Fruit fly (Drosophila melanogaster) whole organism, pupa: ENCODE data around the gene CG42869.
A peak's percentile ranks its signal among the peaks of the same experiment; 100 is the strongest.

Source experiments
- CG12605 ChIP-seq: fragments of 200-800 bp; sonication (Bioruptor generic); IDR thresholded peaks from 2 replicates; pipeline ENCODE4 v1.3.6; 2022; ENCODE audit warnings: missing biosample characterization, missing genetic modification characterization
- CG14655 ChIP-seq: fragments of 200-800 bp; sonication (Bioruptor generic); optimal IDR thresholded peaks from 3 replicates; lab custom pipeline; 2017; ENCODE audit warnings: mild to moderate bottlenecking, missing biosample characterization, missing genetic modification reagents, missing genetic modification characterization
- CG17806 ChIP-seq: fragments of 200-800 bp; sonication (Bioruptor generic); optimal IDR thresholded peaks from 2 replicates; lab custom pipeline; 2018; ENCODE audit warnings: missing biosample characterization, mild to moderate bottlenecking, missing genetic modification characterization, moderate library complexity
- CG32121 ChIP-seq: fragments of 200-800 bp; sonication (Bioruptor generic); IDR thresholded peaks from 2 replicates; pipeline ENCODE4 v1.3.6; 2022; ENCODE audit warnings: missing biosample characterization, missing genetic modification characterization
- CG34367 ChIP-seq: fragments of 200-800 bp; sonication (Bioruptor generic); optimal IDR thresholded peaks from 2 replicates; lab custom pipeline; 2018; ENCODE audit warnings: missing biosample characterization, mild to moderate bottlenecking, missing genetic modification characterization
- CG8159 ChIP-seq: fragments of 200-800 bp; sonication (Bioruptor generic); optimal IDR thresholded peaks from 3 replicates; lab custom pipeline; 2018; ENCODE audit warnings: missing biosample characterization, mild to moderate bottlenecking, missing genetic modification characterization, moderate library complexity
- CG8301 ChIP-seq: fragments of 200-800 bp; sonication (Bioruptor generic); optimal IDR thresholded peaks from 2 replicates; lab custom pipeline; 2018; ENCODE audit warnings: missing biosample characterization, mild to moderate bottlenecking, missing genetic modification characterization
- CG9948 ChIP-seq: fragments of 200-800 bp; sonication (Bioruptor generic); optimal IDR thresholded peaks from 2 replicates; lab custom pipeline; 2018; ENCODE audit warnings: missing biosample characterization, mild to moderate bottlenecking, missing genetic modification characterization, moderate library complexity
- D1 ChIP-seq: fragments of 200-800 bp; sonication (Bioruptor generic); optimal IDR thresholded peaks from 2 replicates; lab custom pipeline; 2018; ENCODE audit warnings: missing biosample characterization, mild to moderate bottlenecking, missing genetic modification characterization, moderate library complexity
- EcR ChIP-seq: fragments of 200-800 bp; sonication (Bioruptor generic); optimal IDR thresholded peaks from 3 replicates; lab custom pipeline; 2019; ENCODE audit warnings: missing biosample characterization, missing genetic modification characterization, mild to moderate bottlenecking, moderate library complexity, missing genetic modification reagents
- Pif1A ChIP-seq: fragments of 200-800 bp; sonication (Bioruptor generic); optimal IDR thresholded peaks from 3 replicates; lab custom pipeline; 2016; ENCODE audit warnings: missing biosample characterization, missing genetic modification characterization
- gl ChIP-seq: fragments of 200-800 bp; sonication (Bioruptor generic); optimal IDR thresholded peaks from 2 replicates; lab custom pipeline; 2018; ENCODE audit warnings: missing biosample characterization, mild to moderate bottlenecking, missing genetic modification characterization

- TF ChIP-seq CG8301 (tag; lab: Kevin White, UChicago), result no peak
- TF ChIP-seq CG14655 (GFP tag; lab: Kevin White, UChicago), result no peak
- no peak for TF ChIP-seq CG8159 (tag; lab: Kevin White, UChicago)
- no peak for TF ChIP-seq CG32121
- no peak for TF ChIP-seq CG34367
- TF ChIP-seq EcR, result no peak
- no peak for TF ChIP-seq gl
- TF ChIP-seq CG17806 (tag; lab: Kevin White, UChicago), result no peak
- TF ChIP-seq CG9948 (tag; lab: Kevin White, UChicago), result no peak
- TF ChIP-seq D1 (tag; lab: Kevin White, UChicago), result no peak
- TF ChIP-seq CG12605 (GFP tag; lab: Robert Waterston, UW), result peak; percentile 84
- no peak for TF ChIP-seq Pif1A (GFP tag; lab: Kevin White, UChicago)
Observed at dm6 chr3R:21775766-21776165, 39.1 kb upstream of the CG42869 start, which contains the start of the genes GABA-B-R2 and CG6800.
